Worm (Caenorhabditis elegans): ENCODE measurements around the gene R102.8.

The R102.8 gene

ce11 chrIV:10682155-10682749 lies 7.8 kb downstream of the R102.8 start, which contains the start of gene fmo-2:
Gene fmo-2 (plus strand): TSS chrIV:10682524.
- no peak for TF ChIP-seq ztf-3 (GFP tag; optimal IDR thresholded peaks at IDR 0.05)
- no peak for TF ChIP-seq bed-1 (GFP tag; IDR thresholded peaks at IDR 0.05)
- TF ChIP-seq unc-62 (GFP tag; optimal IDR thresholded peaks at IDR 0.05), result no peak
- TF ChIP-seq athp-1 (tag; optimal IDR thresholded peaks at IDR 0.05), result no peak
- TF ChIP-seq zim-3 (tag; optimal IDR thresholded peaks at IDR 0.05), result no peak
- no peak for TF ChIP-seq hmg-1.2 (GFP tag; IDR thresholded peaks at IDR 0.05)
- no peak for TF ChIP-seq nhr-179 (tag; optimal IDR thresholded peaks at IDR 0.05)
- no peak for TF ChIP-seq ekl-4 (GFP tag; IDR thresholded peaks at IDR 0.05)
- TF ChIP-seq gei-17 (GFP tag; optimal IDR thresholded peaks at IDR 0.05), result no peak
- TF ChIP-seq hrde-1 (tag; optimal IDR thresholded peaks at IDR 0.05; ENCODE audit: borderline replicate concordance), result no peak
- no peak for TF ChIP-seq F39B2.1 (GFP tag; IDR thresholded peaks at IDR 0.05)
- TF ChIP-seq B0035.1 (tag; optimal IDR thresholded peaks at IDR 0.05), result no peak
- no peak for TF ChIP-seq snpc-1.3 (tag; optimal IDR thresholded peaks at IDR 0.05; ENCODE audit: insufficient read depth)
- TF ChIP-seq attf-6 (GFP tag; IDR thresholded peaks at IDR 0.05), result no peak
- TF ChIP-seq rpc-1 (optimal IDR thresholded peaks at IDR 0.05), result no peak
- TF ChIP-seq rpc-1 (tag; optimal IDR thresholded peaks at IDR 0.05), result no peak
- no peak for TF ChIP-seq nhr-120 (GFP tag; IDR thresholded peaks at IDR 0.05)

- no peak for TF ChIP-seq zfh-2 (GFP tag; conservative IDR thresholded peaks at IDR 0.05)
- TF ChIP-seq ztf-28 (GFP tag; IDR thresholded peaks at IDR 0.05), result no peak
- no peak for TF ChIP-seq F10E7.11 (tag; optimal IDR thresholded peaks at IDR 0.05)
- no peak for TF ChIP-seq unc-130 (GFP tag; optimal IDR thresholded peaks at IDR 0.05)
- no peak for TF ChIP-seq ceh-40 (GFP tag; IDR thresholded peaks at IDR 0.05)
- no peak for TF ChIP-seq ekl-4 (GFP tag; IDR thresholded peaks at IDR 0.05)
- no peak for TF ChIP-seq ztf-6 (GFP tag; IDR thresholded peaks at IDR 0.05)
- no peak for TF ChIP-seq madf-6 (GFP tag; IDR thresholded peaks at IDR 0.05)
- TF ChIP-seq hsf-1 (GFP tag; IDR thresholded peaks at IDR 0.05), result no peak
- TF ChIP-seq snpc-4 (GFP tag; optimal IDR thresholded peaks at IDR 0.05), result no peak
- TF ChIP-seq snpc-4 (tag; optimal IDR thresholded peaks at IDR 0.05), result no peak
- TF ChIP-seq nhr-179 (tag; optimal IDR thresholded peaks at IDR 0.05), result no peak
Measured at ce11 chrIV:10680379-10680778, 9.7 kb downstream of the R102.8 start, which contains the start of gene K08C7.4. Gene K08C7.4 (minus strand): TSS chrIV:10680479.

- TF ChIP-seq zim-3 (tag; optimal IDR thresholded peaks at IDR 0.05) (no peak), chd-7 (tag; optimal IDR thresholded peaks at IDR 0.05) (no peak), sea-2 (GFP tag; IDR thresholded peaks at IDR 0.05) (no peak), B0261.1 (tag; optimal IDR thresholded peaks at IDR 0.05) (no peak), ztf-3 (GFP tag; optimal IDR thresholded peaks at IDR 0.05) (no peak), hlh-26 (GFP tag; conservative IDR thresholded peaks at IDR 0.05) (no peak), sdz-38 (tag; optimal IDR thresholded peaks at IDR 0.05) (no peak), C06A6.2 (GFP tag; conservative IDR thresholded peaks at IDR 0.05) (no peak), madf-6 (GFP tag; IDR thresholded peaks at IDR 0.05) (no peak), lsy-27 (tag; optimal IDR thresholded peaks at IDR 0.05; ENCODE audit: borderline replicate concordance, insufficient read depth) (no peak), nhr-80 (tag; optimal IDR thresholded peaks at IDR 0.05) (no peak), C17E4.6 (GFP tag; IDR thresholded peaks at IDR 0.05) (no peak), F39B2.1 (GFP tag; IDR thresholded peaks at IDR 0.05) (no peak)
Measured at ce11 chrIV:10668561-10668960, 21.5 kb downstream of the R102.8 start.

All from whole organism, young adult.